Fruit fly (Drosophila melanogaster): ENCODE data around the gene Pgd.

Gene Pgd

DNA sequence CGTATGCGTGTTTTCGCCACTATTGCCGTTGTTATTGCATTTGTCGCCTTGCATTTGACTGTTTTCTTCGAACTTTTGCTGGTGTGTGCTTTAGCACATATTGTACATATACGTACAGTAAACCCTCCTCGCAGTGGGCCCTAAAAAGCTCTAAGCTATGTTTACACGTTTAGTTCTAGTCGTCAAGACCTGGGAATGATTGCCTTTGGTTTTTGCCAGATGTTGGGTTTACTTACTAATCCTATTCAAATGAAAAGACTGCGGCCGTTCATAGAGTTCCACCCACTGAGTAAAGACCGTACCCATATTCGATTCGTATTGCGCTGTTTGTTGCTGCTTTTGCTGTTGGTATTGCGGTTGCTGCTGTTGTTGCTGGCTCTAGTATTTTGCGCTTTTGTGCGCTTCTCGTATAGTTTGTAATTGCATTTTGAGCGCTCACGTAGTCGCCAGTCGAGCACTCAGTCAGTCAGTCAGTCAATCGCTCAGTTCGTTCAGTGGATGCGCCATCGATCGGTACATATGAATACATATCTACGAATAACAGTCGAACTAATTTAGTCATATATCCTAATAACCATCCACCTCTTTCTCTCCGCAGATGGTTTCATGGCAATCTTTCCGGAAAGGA, 37.0 kb upstream of the Pgd start (continued):
- peak; percentile 23 for TF ChIP-seq Sox14 (GFP tag; optimal IDR thresholded peaks at IDR 0.05)
- TF ChIP-seq lz (GFP tag; optimal IDR thresholded peaks at IDR 0.05), result peak; percentile 10
- TF ChIP-seq CG11294 (GFP tag; IDR thresholded peaks at IDR 0.05), result peak; percentile 86
- peak; percentile 79 for TF ChIP-seq Eip78C (GFP tag)
- TF ChIP-seq esn (GFP tag; optimal IDR thresholded peaks at IDR 0.05), result peak; percentile 12
- TF ChIP-seq CG15336 (GFP tag; IDR thresholded peaks at IDR 0.05), result peak; percentile 90
- TF ChIP-seq acj6 (GFP tag; optimal IDR thresholded peaks at IDR 0.05), result peak; percentile 36
- no peak for TF ChIP-seq Eip93F (GFP tag; optimal IDR thresholded peaks at IDR 0.05)
- no peak for TF ChIP-seq Blimp-1 (GFP tag; optimal IDR thresholded peaks at IDR 0.05)

DNA sequence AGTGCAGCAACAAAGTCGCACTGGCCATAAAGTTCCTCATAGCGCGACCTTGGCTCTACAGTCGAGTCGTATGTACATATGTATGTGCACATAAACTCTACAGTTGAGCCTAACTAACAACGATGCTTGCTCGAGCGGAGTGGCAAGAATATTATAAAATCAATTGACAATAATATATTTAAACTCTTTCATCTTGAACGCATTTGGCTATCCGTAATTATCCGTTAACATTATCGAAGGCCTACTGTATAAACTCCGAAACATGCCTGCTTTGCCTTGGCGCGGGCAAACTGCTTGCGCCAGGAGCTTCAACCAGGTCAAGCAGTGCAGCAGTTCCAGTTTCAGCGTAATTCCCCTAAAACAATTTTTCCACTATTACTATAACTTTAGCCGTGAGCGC, 36.3 kb upstream of the Pgd start:
- TF ChIP-seq svp (GFP tag) (peak; percentile 30), eg (GFP tag; IDR thresholded peaks at IDR 0.05) (peak; percentile 64; the same call in 2 of the 3 replicates), acj6 (GFP tag; optimal IDR thresholded peaks at IDR 0.05) (peak; percentile 14), Hr38 (GFP tag; optimal IDR thresholded peaks at IDR 0.05) (no peak), CG1621 (tag; optimal IDR thresholded peaks at IDR 0.05) (no peak), CG6163 (GFP tag; IDR thresholded peaks at IDR 0.05) (peak; percentile 75), CG15336 (GFP tag; IDR thresholded peaks at IDR 0.05) (peak; percentile 71), cyc (GFP tag; optimal IDR thresholded peaks at IDR 0.05) (peak; percentile 9), Eip93F (GFP tag; optimal IDR thresholded peaks at IDR 0.05) (no peak), topi (GFP tag; optimal IDR thresholded peaks at IDR 0.05) (peak; percentile 9), CG11294 (GFP tag; IDR thresholded peaks at IDR 0.05) (peak; percentile 74), Eip78C (GFP tag) (peak; percentile 47), CG10669 (GFP tag; optimal IDR thresholded peaks at IDR 0.05) (no peak), Gug (GFP tag; IDR thresholded peaks at IDR 0.05) (peak; percentile 45)

DNA sequence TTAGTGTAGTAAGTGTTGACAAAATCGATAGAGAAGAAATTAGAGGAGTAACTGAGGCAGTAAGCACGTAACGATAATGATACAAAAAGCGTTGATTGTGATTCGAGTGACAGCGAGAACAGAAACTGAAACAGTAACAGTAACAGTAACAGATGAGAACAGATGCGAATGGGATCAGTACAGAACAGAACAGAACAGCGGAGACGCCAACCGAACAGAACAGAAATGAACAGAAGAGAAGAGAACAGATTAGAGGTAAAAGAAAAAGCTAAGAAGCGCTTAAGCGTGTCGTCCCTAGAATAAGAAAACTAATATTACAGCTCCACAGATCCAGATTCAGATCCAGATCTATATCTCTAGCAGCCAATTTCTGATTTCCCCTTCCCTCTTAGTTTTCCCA, 32.3 kb upstream of the Pgd start:
- no peak for TF ChIP-seq ss (GFP tag; optimal IDR thresholded peaks at IDR 0.05)
- no peak for TF ChIP-seq Sox102F (GFP tag; optimal IDR thresholded peaks at IDR 0.05)
- no peak for TF ChIP-seq Eip78C (GFP tag)
- no peak for TF ChIP-seq CG6163 (GFP tag; IDR thresholded peaks at IDR 0.05)
- TF ChIP-seq Ets96B (tag; optimal IDR thresholded peaks at IDR 0.05), result no peak
- no peak for TF ChIP-seq CG6792 (GFP tag; optimal IDR thresholded peaks at IDR 0.05)
- no peak for TF ChIP-seq Hr38 (GFP tag; optimal IDR thresholded peaks at IDR 0.05)
- TF ChIP-seq Blimp-1 (GFP tag; optimal IDR thresholded peaks at IDR 0.05), result no peak
- TF ChIP-seq CG8319 (GFP tag; optimal IDR thresholded peaks at IDR 0.05), result no peak
- TF ChIP-seq CG6276 (GFP tag; optimal IDR thresholded peaks at IDR 0.05), result no peak
- TF ChIP-seq fd59A (GFP tag; optimal IDR thresholded peaks at IDR 0.05), result no peak
- no peak for TF ChIP-seq CG16779 (tag; optimal IDR thresholded peaks at IDR 0.05)
- TF ChIP-seq CG4318 (GFP tag; optimal IDR thresholded peaks at IDR 0.05), result no peak
- TF ChIP-seq achi (GFP tag; optimal IDR thresholded peaks at IDR 0.05), result no peak
- TF ChIP-seq CG31627 (GFP tag; optimal IDR thresholded peaks at IDR 0.05), result no peak
- no peak for TF ChIP-seq dsx (GFP tag; optimal IDR thresholded peaks at IDR 0.05; ENCODE audit: poor library complexity, severe bottlenecking)
- no peak for TF ChIP-seq CG1621 (tag; optimal IDR thresholded peaks at IDR 0.05)
- no peak for TF ChIP-seq CG3919 (GFP tag; optimal IDR thresholded peaks at IDR 0.05)
- TF ChIP-seq fkh (GFP tag; optimal IDR thresholded peaks at IDR 0.05), result no peak
- no peak for TF ChIP-seq svp (GFP tag)

DNA sequence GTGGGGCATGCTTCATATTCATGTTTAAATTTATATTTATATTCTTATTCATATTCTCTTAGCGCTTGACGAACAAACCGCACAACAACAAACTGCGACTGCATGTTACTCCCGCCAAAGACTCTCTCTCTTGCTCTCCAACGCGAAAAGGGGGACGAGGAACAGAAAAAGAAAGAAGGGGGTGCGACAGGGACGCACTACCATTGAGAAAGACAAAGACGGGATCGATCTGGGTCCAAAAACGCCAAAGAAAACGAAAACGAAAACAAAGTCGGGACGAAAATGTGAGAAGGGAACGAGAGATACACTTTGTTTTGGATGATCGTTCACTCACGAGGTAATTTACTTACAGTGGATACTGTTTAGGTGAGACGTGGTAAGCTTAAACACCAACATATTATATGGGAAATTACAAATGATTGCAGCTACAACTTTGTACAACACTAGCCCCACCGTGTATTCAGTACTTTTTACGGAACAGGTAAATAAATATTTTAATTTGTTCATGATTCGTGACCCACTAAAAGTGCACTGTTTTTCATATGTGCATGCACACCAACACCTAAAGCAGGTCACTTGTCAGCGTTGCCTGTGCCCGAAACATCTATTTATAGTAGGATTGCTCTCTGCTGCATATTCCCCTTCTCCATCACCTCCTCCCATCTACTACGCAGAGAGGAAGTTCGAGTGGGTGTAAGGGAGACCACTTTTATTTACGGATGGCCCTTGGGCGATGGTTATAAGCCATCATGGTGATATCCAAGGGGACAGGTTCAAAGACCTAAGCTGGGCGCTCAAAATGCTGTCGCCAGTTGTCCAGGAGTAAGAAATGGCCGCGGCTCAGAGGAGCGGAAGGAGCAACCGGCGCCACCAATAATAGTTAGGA, 23.0 kb upstream of the Pgd start:
- TF ChIP-seq CG8632 (GFP tag; optimal IDR thresholded peaks at IDR 0.05) (peak; percentile 68), svp (GFP tag) (peak; percentile 94), Gug (GFP tag; IDR thresholded peaks at IDR 0.05) (peak; percentile 48), Sox15 (GFP tag; optimal IDR thresholded peaks at IDR 0.05) (peak; percentile 56), acj6 (GFP tag; optimal IDR thresholded peaks at IDR 0.05) (peak; percentile 73), lz (GFP tag; optimal IDR thresholded peaks at IDR 0.05) (peak; percentile 73), Ets21C (GFP tag; optimal IDR thresholded peaks at IDR 0.05) (peak; percentile 59), eg (GFP tag; IDR thresholded peaks at IDR 0.05) (peak; percentile 60; the same call in 2 of the 3 replicates), CG11902 (GFP tag; optimal IDR thresholded peaks at IDR 0.05) (peak; percentile 40), Sox102F (GFP tag; optimal IDR thresholded peaks at IDR 0.05) (peak; percentile 71), fkh (GFP tag; optimal IDR thresholded peaks at IDR 0.05) (no peak), dsx (GFP tag; optimal IDR thresholded peaks at IDR 0.05; ENCODE audit: poor library complexity, severe bottlenecking) (peak; percentile 66), net (GFP tag; optimal IDR thresholded peaks at IDR 0.05) (peak; percentile 61), fd59A (GFP tag; optimal IDR thresholded peaks at IDR 0.05) (peak; percentile 68), CG6163 (GFP tag; IDR thresholded peaks at IDR 0.05) (peak; percentile 69; the same call in 2 of the 3 replicates), CG34406 (GFP tag; optimal IDR thresholded peaks at IDR 0.05) (peak; percentile 68), Blimp-1 (GFP tag; optimal IDR thresholded peaks at IDR 0.05) (peak; percentile 94), dac (GFP tag; optimal IDR thresholded peaks at IDR 0.05) (peak; percentile 33), Sox14 (GFP tag; optimal IDR thresholded peaks at IDR 0.05) (peak; percentile 84), vri (GFP tag; optimal IDR thresholded peaks at IDR 0.05) (no peak), esn (GFP tag; optimal IDR thresholded peaks at IDR 0.05) (peak; percentile 72), topi (GFP tag; optimal IDR thresholded peaks at IDR 0.05) (peak; percentile 78), Met (GFP tag; optimal IDR thresholded peaks at IDR 0.05) (peak; percentile 78)
